Fruit fly (Drosophila melanogaster) whole organism, embryonic: ENCODE data around the gene Moe.

ENCODE experiments used
- ATbp ChIP-seq: fragments of 200-800 bp; sonication (Bioruptor generic); optimal IDR thresholded peaks from 2 replicates; lab custom pipeline; 2017; ENCODE audit warnings: missing biosample characterization, mild to moderate bottlenecking, missing genetic modification characterization, missing genetic modification reagents
- Antp ChIP-seq: fragments of 200-800 bp; sonication (Bioruptor generic); optimal IDR thresholded peaks from 3 replicates; lab custom pipeline; 2016; ENCODE audit warnings: missing biosample characterization, missing genetic modification characterization
- Awh ChIP-seq: fragments of 200-800 bp; sonication (Bioruptor generic); IDR thresholded peaks from 2 replicates; pipeline ENCODE4, ENCODE4 v1.3.6; 2022; ENCODE audit warnings: missing biosample characterization, missing genetic modification characterization
- CG10959 ChIP-seq: fragments of 200-800 bp; sonication (Bioruptor generic); IDR thresholded peaks from 2 replicates; pipeline ENCODE4 v1.3.6; 2022; ENCODE audit warnings: missing biosample characterization, missing genetic modification characterization
- CG1529 ChIP-seq: fragments of 200-800 bp; sonication (Bioruptor generic); optimal IDR thresholded peaks from 3 replicates; lab custom pipeline; 2018; ENCODE audit warnings: missing biosample characterization, missing genetic modification characterization
- CG15601 ChIP-seq: fragments of 200-800 bp; sonication (Bioruptor generic); optimal IDR thresholded peaks from 3 replicates; lab custom pipeline; 2019; ENCODE audit warnings: missing biosample characterization, mild to moderate bottlenecking, missing genetic modification characterization, moderate library complexity
- CG16779 ChIP-seq: fragments of 200-800 bp; sonication (Bioruptor generic); IDR thresholded peaks from 2 replicates; pipeline ENCODE4 v1.3.6; 2022; ENCODE audit warnings: missing biosample characterization, missing genetic modification characterization
- CG17359 ChIP-seq: fragments of 200-800 bp; sonication (Bioruptor generic); optimal IDR thresholded peaks from 3 replicates; lab custom pipeline; 2018; ENCODE audit warnings: missing biosample characterization, mild to moderate bottlenecking, missing genetic modification characterization, moderate library complexity
- CG33557 ChIP-seq: fragments of 200-800 bp; sonication (Bioruptor generic); optimal IDR thresholded peaks from 2 replicates; lab custom pipeline; 2019; ENCODE audit warnings: missing biosample characterization, mild to moderate bottlenecking, missing genetic modification characterization, moderate library complexity
- CG3838 ChIP-seq: fragments of 200-800 bp; sonication (Bioruptor generic); optimal IDR thresholded peaks from 3 replicates; lab custom pipeline; 2016; ENCODE audit warnings: missing biosample characterization, missing genetic modification characterization
- CG4424 ChIP-seq: fragments of 200-800 bp; sonication (Bioruptor generic); optimal IDR thresholded peaks from 3 replicates; lab custom pipeline; 2016; ENCODE audit warnings: missing biosample characterization, missing genetic modification characterization
- CG4730 ChIP-seq: fragments of 200-800 bp; sonication (Bioruptor generic); IDR thresholded peaks from 2 replicates; pipeline ENCODE4 v1.3.6; 2022; ENCODE audit warnings: missing biosample characterization, missing genetic modification characterization
- CG6272 ChIP-seq: fragments of 200-800 bp; sonication (Bioruptor generic); IDR thresholded peaks from 2 replicates; pipeline ENCODE4 v1.3.6; 2022; ENCODE audit warnings: missing biosample characterization, missing genetic modification characterization
- CG6689 ChIP-seq: fragments of 200-800 bp; sonication (Bioruptor generic); IDR thresholded peaks from 2 replicates; pipeline ENCODE4 v1.3.6; 2022; ENCODE audit warnings: missing biosample characterization, missing genetic modification characterization
- CG7839 ChIP-seq: fragments of 200-800 bp; sonication (Bioruptor generic); optimal IDR thresholded peaks from 3 replicates; lab custom pipeline; 2018; ENCODE audit warnings: missing biosample characterization, mild to moderate bottlenecking, missing genetic modification characterization, moderate library complexity
- CG8089 ChIP-seq: fragments of 200-800 bp; sonication (Bioruptor generic); optimal IDR thresholded peaks from 3 replicates; lab custom pipeline; 2016; ENCODE audit warnings: missing biosample characterization, missing genetic modification characterization
- CG8944 ChIP-seq: fragments of 200-800 bp; sonication (Bioruptor generic); optimal IDR thresholded peaks from 3 replicates; lab custom pipeline; 2016; ENCODE audit warnings: missing biosample characterization, missing genetic modification characterization
- D19A ChIP-seq: fragments of 200-800 bp; optimal IDR thresholded peaks from 3 replicates; lab custom pipeline; 2019; ENCODE audit warnings: missing biosample characterization, mild to moderate bottlenecking, missing genetic modification characterization, moderate library complexity
- Drgx ChIP-seq: fragments of 200-800 bp; sonication (Bioruptor generic); IDR thresholded peaks from 2 replicates; pipeline ENCODE4 v1.3.6; 2022; ENCODE audit warnings: missing biosample characterization, missing genetic modification characterization
- E2f1 ChIP-seq: fragments of 200-800 bp; sonication (Bioruptor generic); IDR thresholded peaks from 2 replicates; pipeline ENCODE4 v1.3.6; 2022; ENCODE audit warnings: missing biosample characterization, missing genetic modification characterization
- Eip74EF ChIP-seq, 2 experiments: fragments of 200-800 bp in 1 of 2; fragments of >200 bp in 1 of 2; sonication (Bioruptor generic) in 1 of 2; optimal IDR thresholded peaks; 2 replicates each; lab custom pipeline; 2017 to 2019; ENCODE audit warnings: missing biosample characterization in 2 of 2, missing genetic modification characterization in 2 of 2, mild to moderate bottlenecking in 1 of 2, moderate library complexity in 1 of 2
- H2.0 ChIP-seq: fragments of 200-800 bp; sonication (Bioruptor generic); IDR thresholded peaks from 2 replicates; pipeline ENCODE4 v1.3.6; 2022; ENCODE audit warnings: missing biosample characterization, missing genetic modification characterization
- Hmx ChIP-seq: fragments of 200-800 bp; sonication (Bioruptor generic); optimal IDR thresholded peaks from 2 replicates; lab custom pipeline; 2016; ENCODE audit warnings: missing biosample characterization, missing genetic modification characterization
- Jarid2 ChIP-seq: fragments of 200-800 bp; sonication (Bioruptor generic); optimal IDR thresholded peaks from 3 replicates; lab custom pipeline; 2017; ENCODE audit warnings: mild to moderate bottlenecking, missing biosample characterization, missing genetic modification reagents, missing genetic modification characterization
- Med ChIP-seq: fragments of 200-800 bp; sonication (Bioruptor generic); peaks from one replicate; lab custom pipeline; 2016; ENCODE audit warnings: missing biosample characterization, missing genetic modification characterization, mild to moderate bottlenecking, inconsistent platforms, moderate library complexity
- Optix ChIP-seq: fragments of 200-800 bp; sonication (Bioruptor generic); IDR thresholded peaks from 3 replicates; pipeline ENCODE4 v1.3.6; 2022; ENCODE audit warnings: missing biosample characterization, missing genetic modification characterization
- PHDP ChIP-seq: fragments of 200-800 bp; sonication (Bioruptor generic); optimal IDR thresholded peaks from 3 replicates; lab custom pipeline; 2018; ENCODE audit warnings: missing biosample characterization, mild to moderate bottlenecking, missing genetic modification characterization, moderate library complexity
- Pdp1 ChIP-seq, 2 experiments: fragments of 200-800 bp; sonication (Bioruptor generic); optimal IDR thresholded peaks; 3 replicates each; lab custom pipeline; 2016; ENCODE audit warnings: missing biosample characterization in 2 of 2, missing genetic modification characterization in 2 of 2, mild to moderate bottlenecking in 1 of 2, moderate library complexity in 1 of 2
- Scr ChIP-seq: fragments of 200-800 bp; sonication (Bioruptor generic); IDR thresholded peaks from 2 replicates; pipeline ENCODE4 v1.3.6; 2022; ENCODE audit warnings: missing biosample characterization, missing genetic modification characterization; ENCODE audit not compliant: partially characterized antibody
- Ssrp ChIP-seq: fragments of 200-800 bp; sonication (Bioruptor generic); optimal IDR thresholded peaks from 2 replicates; lab custom pipeline; 2018; ENCODE audit warnings: missing biosample characterization, mild to moderate bottlenecking, missing genetic modification characterization, moderate library complexity
- Xbp1 ChIP-seq: fragments of 200-800 bp; sonication (Bioruptor generic); optimal IDR thresholded peaks from 3 replicates; lab custom pipeline; 2016; ENCODE audit warnings: missing biosample characterization, mild to moderate bottlenecking, missing genetic modification characterization
- YL-1 ChIP-seq: fragments of 200-800 bp; sonication (Bioruptor generic); optimal IDR thresholded peaks from 3 replicates; lab custom pipeline; 2017; ENCODE audit warnings: missing biosample characterization, mild to moderate bottlenecking, missing genetic modification characterization
- cato ChIP-seq: fragments of 200-800 bp; sonication (Bioruptor generic); optimal IDR thresholded peaks from 2 replicates; lab custom pipeline; 2016; ENCODE audit warnings: missing biosample characterization, missing genetic modification characterization, borderline replicate concordance
- dimm ChIP-seq: fragments of 200-800 bp; sonication (Bioruptor generic); IDR thresholded peaks from 2 replicates; pipeline ENCODE4 v1.3.6; 2022; ENCODE audit warnings: missing biosample characterization, missing genetic modification characterization
- dmrt99B ChIP-seq: fragments of 200-800 bp; sonication (Bioruptor generic); optimal IDR thresholded peaks from 2 replicates; lab custom pipeline; 2018; ENCODE audit warnings: missing biosample characterization, mild to moderate bottlenecking, missing genetic modification characterization, moderate library complexity
- fd64A ChIP-seq: fragments of 200-800 bp; sonication (Bioruptor generic); optimal IDR thresholded peaks from 3 replicates; lab custom pipeline; 2018; ENCODE audit warnings: missing biosample characterization, mild to moderate bottlenecking, missing genetic modification characterization
- hth ChIP-seq: fragments of >200 bp; optimal IDR thresholded peaks from 2 replicates; lab custom pipeline; 2017; ENCODE audit warnings: inconsistent platforms
- lmd ChIP-seq: fragments of 200-800 bp; sonication (Bioruptor generic); IDR thresholded peaks from 2 replicates; pipeline ENCODE4 v1.3.6; 2022; ENCODE audit warnings: missing biosample characterization, missing genetic modification characterization
- otp ChIP-seq: fragments of 200-800 bp; sonication (Bioruptor generic); IDR thresholded peaks from 3 replicates; pipeline ENCODE4, ENCODE4 v1.3.6; 2022; ENCODE audit warnings: missing biosample characterization, missing genetic modification characterization
- peb ChIP-seq: fragments of 200-800 bp; sonication (Bioruptor generic); IDR thresholded peaks from 2 replicates; pipeline ENCODE4 v1.3.6; 2022; ENCODE audit warnings: missing biosample characterization, missing genetic modification characterization
- repo ChIP-seq: fragments of 200-800 bp; sonication (Bioruptor generic); optimal IDR thresholded peaks from 2 replicates; lab custom pipeline; 2016; ENCODE audit warnings: missing biosample characterization, missing genetic modification characterization
- row ChIP-seq: fragments of 200-800 bp; sonication (Bioruptor generic); IDR thresholded peaks from 3 replicates; pipeline ENCODE4 v1.3.6; 2022; ENCODE audit warnings: missing biosample characterization, missing genetic modification characterization
- sisA ChIP-seq: fragments of 200-800 bp; sonication (Bioruptor generic); IDR thresholded peaks from 2 replicates; pipeline ENCODE4 v1.3.6; 2022; ENCODE audit warnings: missing biosample characterization, missing genetic modification characterization
- sr ChIP-seq: fragments of 200-800 bp; sonication (Bioruptor generic); IDR thresholded peaks from 3 replicates; pipeline ENCODE4 v1.3.6; 2022; ENCODE audit warnings: missing biosample characterization, missing genetic modification characterization
- ssp ChIP-seq: fragments of 200-800 bp; sonication (Bioruptor generic); IDR thresholded peaks from 2 replicates; pipeline ENCODE4 v1.3.6; 2022; ENCODE audit warnings: missing biosample characterization, missing genetic modification characterization
- tap ChIP-seq: fragments of 200-800 bp; optimal IDR thresholded peaks from 3 replicates; lab custom pipeline; 2019; ENCODE audit warnings: missing biosample characterization, mild to moderate bottlenecking, missing genetic modification characterization, moderate library complexity
- ttk ChIP-seq: fragments of 200-800 bp; sonication (Bioruptor generic); IDR thresholded peaks from 2 replicates; pipeline ENCODE4 v2.1.2; 2022; ENCODE audit warnings: missing biosample characterization, missing genetic modification characterization
- usp ChIP-seq: fragments of >200 bp; optimal IDR thresholded peaks from 2 replicates; lab custom pipeline; 2017; ENCODE audit warnings: missing biosample characterization, missing genetic modification characterization
- zf30C ChIP-seq: fragments of 200-800 bp; sonication (Bioruptor generic); optimal IDR thresholded peaks from 3 replicates; lab custom pipeline; 2018; ENCODE audit warnings: missing biosample characterization, mild to moderate bottlenecking, missing genetic modification characterization

Moe gene

dm6 chrX:8836566-8836965, 61.6 kb downstream of the Moe start:
- TF ChIP-seq D19A (tag; lab: Kevin White, UChicago) (peak; percentile 54), row (GFP tag; lab: Robert Waterston, UW) (0 out of 3 replicates have a peak, but pooled peaks have one; percentile 13), CG8944 (no peak)

dm6 chrX:8835126-8835525, 63.0 kb downstream of the Moe start:
- peak in 1 of 2 experiments; percentile 18 for TF ChIP-seq Pdp1 (GFP tag; optimal IDR thresholded peaks at IDR 0.05; lab: Kevin White, UChicago)
- no peak for TF ChIP-seq Eip74EF (GFP tag; optimal IDR thresholded peaks at IDR 0.05; lab: Kevin White, UChicago)
- peak; percentile 57 for TF ChIP-seq CG10959 (GFP tag; lab: Robert Waterston, UW)
- peak; percentile 39; the same call in 1 of the 2 replicates for TF ChIP-seq E2f1 (GFP tag; lab: Robert Waterston, UW)
- no peak for TF ChIP-seq zf30C (GFP tag; lab: Kevin White, UChicago)
- TF ChIP-seq Scr (GFP tag; lab: Robert Waterston, UW): no peak
- TF ChIP-seq CG8944: peak; percentile 19
- TF ChIP-seq CG17359 (tag; lab: Kevin White, UChicago): peak; percentile 52
- no peak for TF ChIP-seq cato (GFP tag; lab: Kevin White, UChicago)
- TF ChIP-seq hth (lab: Kevin White, UChicago): no peak
- TF ChIP-seq fd64A: no peak
- peak; percentile 55 for TF ChIP-seq CG6689 (GFP tag; lab: Robert Waterston, UW)
- TF ChIP-seq CG4424: peak; percentile 6
- peak; percentile 11 for TF ChIP-seq CG15601
- no peak for TF ChIP-seq YL-1 (GFP tag; lab: Kevin White, UChicago)
- TF ChIP-seq lmd (GFP tag; lab: Robert Waterston, UW): peak; percentile 54; the same call in 1 of the 2 replicates
- peak; percentile 25; the same call in 1 of the 2 replicates for TF ChIP-seq CG4730
- 0 out of 3 replicates have a peak, but pooled peaks have one; percentile 23 for TF ChIP-seq sr
- TF ChIP-seq Xbp1 (GFP tag; lab: Kevin White, UChicago): peak; percentile 15
- TF ChIP-seq peb (GFP tag; lab: Robert Waterston, UW): 0 out of 2 replicates have a peak, but pooled peaks have one; percentile 26
- no peak for TF ChIP-seq CG3838 (GFP tag; lab: Kevin White, UChicago)
- peak; percentile 67 for TF ChIP-seq Med (GFP tag; lab: Kevin White, UChicago)
- TF ChIP-seq Optix (GFP tag; lab: Robert Waterston, UW): peak; percentile 64; the same call in 1 of the 3 replicates
- peak; percentile 1 for TF ChIP-seq CG8089 (GFP tag; lab: Kevin White, UChicago)
- peak; percentile 54 for TF ChIP-seq sisA (GFP tag; lab: Robert Waterston, UW)
- 0 out of 2 replicates have a peak, but pooled peaks have one; percentile 15 for TF ChIP-seq H2.0
- TF ChIP-seq Ssrp (tag; lab: Kevin White, UChicago): peak; percentile 26
- no peak for TF ChIP-seq Jarid2
- peak; percentile 37; the same call in 1 of the 3 replicates for TF ChIP-seq otp
- peak; percentile 8 for TF ChIP-seq ATbp (GFP tag; lab: Kevin White, UChicago)
- no peak for TF ChIP-seq repo (GFP tag; lab: Kevin White, UChicago)
- TF ChIP-seq Awh (GFP tag; lab: Robert Waterston, UW): 0 out of 2 replicates have a peak, but pooled peaks have one; percentile 36
- peak; percentile 1 for TF ChIP-seq PHDP (tag; lab: Kevin White, UChicago)
- peak; percentile 62 for TF ChIP-seq CG7839 (tag; lab: Kevin White, UChicago)
- TF ChIP-seq Hmx (GFP tag; lab: Kevin White, UChicago): no peak
- TF ChIP-seq Drgx (GFP tag; lab: Robert Waterston, UW): 0 out of 2 replicates have a peak, but pooled peaks have one; percentile 17
- peak; percentile 33 for TF ChIP-seq Antp (GFP tag; lab: Kevin White, UChicago)
- TF ChIP-seq CG1529 (GFP tag; lab: Kevin White, UChicago): peak; percentile 20
- TF ChIP-seq CG16779 (GFP tag; lab: Robert Waterston, UW): no peak
- TF ChIP-seq tap (tag; lab: Kevin White, UChicago): no peak
- TF ChIP-seq ssp (GFP tag; lab: Robert Waterston, UW): 0 out of 2 replicates have a peak, but pooled peaks have one; percentile 32
- no peak for TF ChIP-seq dimm (GFP tag; lab: Robert Waterston, UW)
- TF ChIP-seq dmrt99B (tag; lab: Kevin White, UChicago): peak; percentile 76
- 0 out of 2 replicates have a peak, but pooled peaks have one; percentile 32 for TF ChIP-seq CG6272 (GFP tag; lab: Robert Waterston, UW)
- peak; percentile 53; the same call in 1 of the 2 replicates for TF ChIP-seq ttk (GFP tag; lab: Robert Waterston, UW)
- TF ChIP-seq usp: no peak
- no peak for TF ChIP-seq CG33557
